Fruit fly (Drosophila melanogaster): ENCODE measurements around the gene trk.

dm6 chr2L:10238726-10239652 lies 33.1 kb downstream of the trk start, which contains the start of gene me31B:
- TF ChIP-seq pan (optimal IDR thresholded peaks at IDR 0.05) (no peak), CG8478 (optimal IDR thresholded peaks at IDR 0.05) (no peak), psq (optimal IDR thresholded peaks at IDR 0.05) (no peak), usp (GFP tag; optimal IDR thresholded peaks at IDR 0.05) (no peak), Dll (optimal IDR thresholded peaks at IDR 0.05) (no peak), EcR (GFP tag; optimal IDR thresholded peaks at IDR 0.05) (no peak)
